Worm (Caenorhabditis elegans) whole organism, late embryonic: ENCODE results near the gene C42D4.18.

Experiments
- F13H6.1 ChIP-seq: sonication (generic microtip); optimal IDR thresholded peaks from 2 replicates; lab custom pipeline; 2016; ENCODE audit warnings: missing genetic modification characterization, missing compliant biosample characterization
- K02D7.2 ChIP-seq: sonication (generic microtip); optimal IDR thresholded peaks from 2 replicates; lab custom pipeline; 2017; ENCODE audit warnings: mild to moderate bottlenecking, missing genetic modification characterization, missing compliant biosample characterization
- ceh-2 ChIP-seq: sonication (generic microtip); optimal IDR thresholded peaks from 2 replicates; lab custom pipeline; 2016; ENCODE audit warnings: missing genotype, missing genetic modification characterization, missing compliant biosample characterization
- ceh-24 ChIP-seq: sonication (generic microtip); optimal IDR thresholded peaks from 2 replicates; lab custom pipeline; 2016; ENCODE audit warnings: mild to moderate bottlenecking, missing genetic modification characterization, missing compliant biosample characterization
- fkh-10 ChIP-seq: fragments of 150-350 bp; optimal IDR thresholded peaks from 2 replicates; lab custom pipeline; 2014; ENCODE audit warnings: missing biosample characterization, missing genetic modification reagents, missing genetic modification characterization
- hlh-8 ChIP-seq: sonication (generic microtip); optimal IDR thresholded peaks from 2 replicates; lab custom pipeline; 2016; ENCODE audit warnings: missing genotype, missing genetic modification characterization, missing compliant biosample characterization
- madf-2 ChIP-seq: sonication (generic microtip); optimal IDR thresholded peaks from 2 replicates; lab custom pipeline; 2017; ENCODE audit warnings: missing genetic modification characterization, missing compliant biosample characterization
- nhr-11 ChIP-seq: fragments of 150-350 bp; optimal IDR thresholded peaks from 2 replicates; lab custom pipeline; 2014; ENCODE audit warnings: missing biosample characterization, missing genetic modification characterization

DNA sequence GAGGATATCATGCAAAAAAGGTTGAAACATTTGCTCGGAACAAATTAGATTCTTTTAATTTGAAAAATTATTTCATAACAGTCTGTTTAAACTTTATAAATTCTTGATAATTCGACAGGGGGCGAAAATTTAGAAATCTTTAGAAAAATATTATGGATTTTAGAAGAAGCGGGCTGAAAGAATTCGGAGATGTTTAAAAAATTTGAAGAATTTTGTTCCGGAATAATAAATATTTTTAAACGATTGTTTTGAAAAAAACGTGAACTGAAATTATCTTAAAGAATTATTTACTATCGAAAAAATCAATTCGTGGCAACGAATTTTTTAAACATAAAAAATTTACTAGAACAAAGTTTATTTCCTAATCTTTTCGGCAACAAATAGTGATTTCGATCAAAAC lies 37.1 kb downstream of the C42D4.18 start, which contains the start of gene R13A1.3:
- TF ChIP-seq fkh-10 (no peak), hlh-8 (tag; lab: Kevin White, UChicago) (no peak), madf-2 (tag; lab: Kevin White, UChicago) (no peak), ceh-24 (tag; lab: Kevin White, UChicago) (no peak), F13H6.1 (no peak), nhr-11 (tag; lab: Kevin White, UChicago) (no peak), ceh-2 (tag; lab: Kevin White, UChicago) (no peak), K02D7.2 (tag; lab: Kevin White, UChicago) (no peak)
